Fruit fly (Drosophila melanogaster) whole organism, embryonic: ENCODE results near the gene CG5861.

ENCODE experiments used
- Abd-B ChIP-seq: fragments of 200-800 bp; sonication (Bioruptor generic); optimal IDR thresholded peaks from 2 replicates; lab custom pipeline; 2018; ENCODE audit warnings: missing biosample characterization, mild to moderate bottlenecking, missing genetic modification characterization, moderate library complexity
- CG10209 ChIP-seq: fragments of 200-800 bp; sonication (Bioruptor generic); optimal IDR thresholded peaks from 3 replicates; lab custom pipeline; 2017; ENCODE audit warnings: missing biosample characterization, mild to moderate bottlenecking, missing genetic modification characterization, missing genetic modification reagents
- CG10366 ChIP-seq: fragments of 200-800 bp; sonication (Bioruptor generic); IDR thresholded peaks from 2 replicates; pipeline ENCODE4 v1.3.6; 2022; ENCODE audit warnings: missing biosample characterization, missing genetic modification characterization
- CG10959 ChIP-seq: fragments of 200-800 bp; sonication (Bioruptor generic); IDR thresholded peaks from 2 replicates; pipeline ENCODE4 v1.3.6; 2022; ENCODE audit warnings: missing biosample characterization, missing genetic modification characterization
- CG11456 ChIP-seq: fragments of 200-800 bp; sonication (Bioruptor generic); IDR thresholded peaks from 3 replicates; pipeline ENCODE4 v1.3.6; 2022; ENCODE audit warnings: missing biosample characterization, missing genetic modification characterization
- CG12219 ChIP-seq: fragments of 200-800 bp; sonication (Bioruptor generic); optimal IDR thresholded peaks from 3 replicates; lab custom pipeline; 2018; ENCODE audit warnings: missing biosample characterization, mild to moderate bottlenecking, missing genetic modification characterization
- CG12299 ChIP-seq: fragments of 200-800 bp; sonication (Bioruptor generic); optimal IDR thresholded peaks from 2 replicates; lab custom pipeline; 2018; ENCODE audit warnings: missing biosample characterization, mild to moderate bottlenecking, missing genetic modification characterization
- CG1233 ChIP-seq: fragments of 200-800 bp; sonication (Bioruptor generic); optimal IDR thresholded peaks from 4 replicates; lab custom pipeline; 2018; ENCODE audit warnings: missing biosample characterization, mild to moderate bottlenecking, missing genetic modification characterization
- CG15696 ChIP-seq: fragments of 200-800 bp; sonication (Bioruptor generic); optimal IDR thresholded peaks from 2 replicates; lab custom pipeline; 2019; ENCODE audit warnings: missing biosample characterization, mild to moderate bottlenecking, missing genetic modification characterization, moderate library complexity
- CG16863 ChIP-seq: fragments of 200-800 bp; sonication (Bioruptor generic); optimal IDR thresholded peaks from 3 replicates; lab custom pipeline; 2016; ENCODE audit warnings: missing biosample characterization, missing genetic modification characterization
- CG17912 ChIP-seq: fragments of 200-800 bp; sonication (Bioruptor generic); optimal IDR thresholded peaks from 2 replicates; lab custom pipeline; 2018; ENCODE audit warnings: missing biosample characterization, mild to moderate bottlenecking, missing genetic modification characterization
- CG32532 ChIP-seq: fragments of 200-800 bp; sonication (Bioruptor generic); IDR thresholded peaks from 2 replicates; pipeline ENCODE4 v1.3.6; 2022; ENCODE audit warnings: missing biosample characterization, missing genetic modification characterization
- CG34224 ChIP-seq: fragments of 200-800 bp; sonication (Bioruptor generic); IDR thresholded peaks from 3 replicates; pipeline ENCODE4 v1.3.6; 2022; ENCODE audit warnings: missing biosample characterization, missing genetic modification characterization; ENCODE audit not compliant: partially characterized antibody
- CG42726 ChIP-seq: fragments of 200-800 bp; sonication (Bioruptor generic); IDR thresholded peaks from 2 replicates; pipeline ENCODE4 v1.3.6; 2022; ENCODE audit warnings: missing biosample characterization, missing genetic modification characterization; ENCODE audit not compliant: partially characterized antibody
- CG4328 ChIP-seq: fragments of 200-800 bp; sonication (Bioruptor generic); optimal IDR thresholded peaks from 3 replicates; lab custom pipeline; 2017; ENCODE audit warnings: missing biosample characterization, missing genetic modification reagents, missing genetic modification characterization
- CG4854 ChIP-seq: fragments of 200-800 bp; sonication (Bioruptor generic); optimal IDR thresholded peaks from 2 replicates; lab custom pipeline; 2016; ENCODE audit warnings: missing biosample characterization, missing genetic modification characterization, inconsistent platforms
- CG6765 ChIP-seq: fragments of 200-800 bp; sonication (Bioruptor generic); optimal IDR thresholded peaks from 3 replicates; lab custom pipeline; 2017; ENCODE audit warnings: missing biosample characterization, mild to moderate bottlenecking, missing genetic modification characterization
- CG7271 ChIP-seq: fragments of 200-800 bp; sonication (Bioruptor generic); optimal IDR thresholded peaks from 2 replicates; lab custom pipeline; 2018; ENCODE audit warnings: missing biosample characterization, mild to moderate bottlenecking, missing genetic modification characterization, moderate library complexity
- CG7786 ChIP-seq: fragments of 200-800 bp; sonication (Bioruptor generic); optimal IDR thresholded peaks from 2 replicates; lab custom pipeline; 2016; ENCODE audit warnings: missing biosample characterization, missing genetic modification characterization
- CG9817 ChIP-seq: fragments of 200-800 bp; sonication (Bioruptor generic); optimal IDR thresholded peaks from 2 replicates; lab custom pipeline; 2018; ENCODE audit warnings: missing biosample characterization, mild to moderate bottlenecking, missing genetic modification characterization, moderate library complexity
- CoRest ChIP-seq: fragments of 200-800 bp; sonication (Bioruptor generic); optimal IDR thresholded peaks from 3 replicates; lab custom pipeline; 2018; ENCODE audit warnings: missing biosample characterization, mild to moderate bottlenecking, missing genetic modification characterization, moderate library complexity
- Dll ChIP-seq: fragments of 200-800 bp; sonication (Bioruptor generic); IDR thresholded peaks from 4 replicates; pipeline ENCODE4 v1.3.6; 2022; ENCODE audit warnings: missing biosample characterization, missing genetic modification characterization; ENCODE audit not compliant: partially characterized antibody
- H2.0 ChIP-seq: fragments of 200-800 bp; sonication (Bioruptor generic); IDR thresholded peaks from 2 replicates; pipeline ENCODE4 v1.3.6; 2022; ENCODE audit warnings: missing biosample characterization, missing genetic modification characterization
- Hmr ChIP-seq: fragments of 200-800 bp; sonication (Bioruptor generic); optimal IDR thresholded peaks from 3 replicates; lab custom pipeline; 2017; ENCODE audit warnings: mild to moderate bottlenecking, missing biosample characterization, missing genetic modification reagents, missing genetic modification characterization
- Hmx ChIP-seq: fragments of 200-800 bp; sonication (Bioruptor generic); optimal IDR thresholded peaks from 2 replicates; lab custom pipeline; 2016; ENCODE audit warnings: missing biosample characterization, missing genetic modification characterization
- Mrtf ChIP-seq: fragments of 200-800 bp; sonication (Bioruptor generic); IDR thresholded peaks from 3 replicates; pipeline ENCODE4 v1.3.6; 2022; ENCODE audit warnings: missing biosample characterization, missing genetic modification characterization
- NFAT ChIP-seq: fragments of 200-800 bp; sonication (Bioruptor generic); IDR thresholded peaks from 2 replicates; pipeline ENCODE4 v1.3.6; 2022; ENCODE audit warnings: missing biosample characterization, missing genetic modification characterization
- Opbp ChIP-seq: fragments of 200-800 bp; sonication (Bioruptor generic); IDR thresholded peaks from 3 replicates; pipeline ENCODE4 v1.3.6; 2022; ENCODE audit warnings: missing biosample characterization, missing genetic modification characterization; ENCODE audit not compliant: partially characterized antibody
- Sin3A ChIP-seq: fragments of >200 bp; optimal IDR thresholded peaks from 2 replicates; lab custom pipeline; 2018
- Six4 ChIP-seq: fragments of 200-800 bp; sonication (Bioruptor generic); optimal IDR thresholded peaks from 2 replicates; lab custom pipeline; 2016; ENCODE audit warnings: missing biosample characterization, missing genetic modification characterization
- Spps ChIP-seq: fragments of 200-800 bp; sonication (Bioruptor generic); optimal IDR thresholded peaks from 2 replicates; lab custom pipeline; 2018; ENCODE audit warnings: missing biosample characterization, mild to moderate bottlenecking, missing genetic modification characterization
- TFAM ChIP-seq: fragments of 200-800 bp; sonication (Bioruptor generic); optimal IDR thresholded peaks from 2 replicates; lab custom pipeline; 2017; ENCODE audit warnings: missing biosample characterization, missing genetic modification characterization, inconsistent platforms
- ash1 ChIP-seq: fragments of 200-800 bp; sonication (Bioruptor generic); optimal IDR thresholded peaks from 2 replicates; lab custom pipeline; 2018; ENCODE audit warnings: missing biosample characterization, mild to moderate bottlenecking, missing genetic modification characterization
- az2 ChIP-seq: fragments of 200-800 bp; sonication (Bioruptor generic); optimal IDR thresholded peaks from 3 replicates; lab custom pipeline; 2016; ENCODE audit warnings: missing biosample characterization, missing genetic modification characterization
- cato ChIP-seq: fragments of 200-800 bp; sonication (Bioruptor generic); optimal IDR thresholded peaks from 2 replicates; lab custom pipeline; 2016; ENCODE audit warnings: missing biosample characterization, missing genetic modification characterization, borderline replicate concordance
- chinmo ChIP-seq: fragments of 200-800 bp; sonication (Bioruptor generic); IDR thresholded peaks from 4 replicates; pipeline ENCODE4 v1.3.6; 2022; ENCODE audit warnings: missing biosample characterization, missing genetic modification characterization; ENCODE audit not compliant: partially characterized antibody
- dan ChIP-seq: fragments of 200-800 bp; sonication (Bioruptor generic); IDR thresholded peaks from 2 replicates; pipeline ENCODE4 v1.3.6; 2022; ENCODE audit warnings: missing biosample characterization, missing genetic modification characterization
- fd3F ChIP-seq: fragments of 200-800 bp; sonication (Bioruptor generic); optimal IDR thresholded peaks from 2 replicates; lab custom pipeline; 2018; ENCODE audit warnings: missing biosample characterization, mild to moderate bottlenecking, missing genetic modification characterization, moderate library complexity
- fru ChIP-seq: fragments of >200 bp; optimal IDR thresholded peaks from 2 replicates; lab custom pipeline; 2017
- gem ChIP-seq: fragments of 200-800 bp; sonication (Bioruptor generic); optimal IDR thresholded peaks from 2 replicates; lab custom pipeline; 2019; ENCODE audit warnings: missing biosample characterization, mild to moderate bottlenecking, missing genetic modification characterization, moderate library complexity
- hkb ChIP-seq, 2 experiments: fragments of 200-800 bp in 1 of 2; fragments of >200 bp in 1 of 2; sonication (Bioruptor generic) in 1 of 2; IDR thresholded peaks in 1 of 2; optimal IDR thresholded peaks in 1 of 2; 2 replicates each; pipeline versions ENCODE4 v1.3.6 to Lab custom; 2017 to 2022; ENCODE audit warnings: missing biosample characterization in 1 of 2, missing genetic modification characterization in 1 of 2
- hth ChIP-seq: fragments of >200 bp; optimal IDR thresholded peaks from 2 replicates; lab custom pipeline; 2017; ENCODE audit warnings: inconsistent platforms
- insv ChIP-seq, 2 experiments: fragments of 200-800 bp; sonication (Bioruptor generic); optimal IDR thresholded peaks; 3 replicates each; lab custom pipeline; 2016 to 2018; ENCODE audit warnings: missing biosample characterization in 2 of 2, missing genetic modification characterization in 2 of 2
- jigr1 ChIP-seq: fragments of 200-800 bp; sonication (Bioruptor generic); IDR thresholded peaks from 3 replicates; pipeline ENCODE4 v1.3.6; 2022; ENCODE audit warnings: missing biosample characterization, missing genetic modification characterization
- knrl ChIP-seq: fragments of 200-800 bp; sonication (Bioruptor generic); IDR thresholded peaks from 3 replicates; pipeline ENCODE4 v1.3.6; 2022; ENCODE audit warnings: missing biosample characterization, missing genetic modification characterization; ENCODE audit not compliant: partially characterized antibody
- org-1 ChIP-seq: fragments of 200-800 bp; sonication (Bioruptor generic); optimal IDR thresholded peaks from 2 replicates; lab custom pipeline; 2017; ENCODE audit warnings: missing biosample characterization, missing genetic modification characterization
- sqz ChIP-seq: fragments of 200-800 bp; sonication (Bioruptor generic); optimal IDR thresholded peaks from 3 replicates; lab custom pipeline; 2018; ENCODE audit warnings: missing biosample characterization, mild to moderate bottlenecking, missing genetic modification characterization
- tna ChIP-seq: fragments of 200-800 bp; sonication (Bioruptor generic); IDR thresholded peaks from 2 replicates; pipeline ENCODE4 v1.3.6; 2022; ENCODE audit warnings: missing biosample characterization, missing genetic modification characterization; ENCODE audit not compliant: partially characterized antibody
- twi ChIP-seq: fragments of 200-800 bp; optimal IDR thresholded peaks from 2 replicates; lab custom pipeline; 2019; ENCODE audit warnings: missing biosample characterization, mild to moderate bottlenecking, missing genetic modification characterization, moderate library complexity
- vfl ChIP-seq: fragments of 200-800 bp; sonication (Bioruptor generic); optimal IDR thresholded peaks from 2 replicates; lab custom pipeline; 2016; ENCODE audit warnings: missing biosample characterization, missing genetic modification characterization
- wek ChIP-seq: fragments of 200-800 bp; sonication (Bioruptor generic); optimal IDR thresholded peaks from 3 replicates; lab custom pipeline; 2018; ENCODE audit warnings: missing biosample characterization, mild to moderate bottlenecking, missing genetic modification characterization, moderate library complexity

The CG5861 gene

DNA sequence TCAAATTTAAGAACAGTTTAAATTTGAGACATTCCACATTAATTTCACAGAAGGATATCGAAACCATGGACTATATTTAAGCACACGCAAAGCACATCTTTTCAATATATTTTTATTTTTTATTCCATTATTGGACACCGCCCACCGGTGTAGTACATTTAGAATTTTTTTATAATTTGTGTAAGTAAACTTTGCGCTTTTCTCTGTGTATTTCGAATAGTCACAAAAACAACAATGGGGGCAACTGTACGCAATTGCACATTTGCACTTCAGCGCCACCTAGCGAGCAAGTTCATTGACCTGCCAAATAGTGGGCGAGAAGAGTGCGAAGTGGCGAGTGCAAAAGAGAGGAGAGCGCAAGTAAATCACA is 31.3 kb downstream of the CG5861 start (continued):
- TF ChIP-seq hkb (optimal IDR thresholded peaks at IDR 0.05; lab: Kevin White, UChicago): no peak
- TF ChIP-seq hkb (GFP tag; IDR thresholded peaks at IDR 0.05; lab: Robert Waterston, UW): peak; percentile 36; the same call in 1 of the 2 replicates
- no peak for TF ChIP-seq Six4 (GFP tag; lab: Kevin White, UChicago)
- peak; percentile 35 for TF ChIP-seq CG10366
- no peak for TF ChIP-seq insv (GFP tag; optimal IDR thresholded peaks at IDR 0.05; lab: Kevin White, UChicago)
- peak; percentile 35 for TF ChIP-seq CG1233
- no peak for TF ChIP-seq dan (GFP tag; lab: Robert Waterston, UW)
- TF ChIP-seq sqz (GFP tag; lab: Kevin White, UChicago): no peak
- TF ChIP-seq Opbp: no peak
- TF ChIP-seq fd3F (GFP tag; lab: Kevin White, UChicago): peak; percentile 2
- no peak for TF ChIP-seq tna (GFP tag; lab: Robert Waterston, UW)
- peak; percentile 17 for TF ChIP-seq CG12299 (tag; lab: Kevin White, UChicago)
- TF ChIP-seq NFAT (GFP tag; lab: Robert Waterston, UW): no peak
- TF ChIP-seq chinmo (GFP tag; lab: Robert Waterston, UW): no peak
- TF ChIP-seq Hmr (GFP tag; lab: Kevin White, UChicago): peak; percentile 75
- no peak for TF ChIP-seq Hmx (GFP tag; lab: Kevin White, UChicago)
- TF ChIP-seq knrl (GFP tag; lab: Robert Waterston, UW): no peak
- peak; percentile 33 for TF ChIP-seq CG4854 (GFP tag; lab: Kevin White, UChicago)
- TF ChIP-seq jigr1: no peak
- TF ChIP-seq TFAM: no peak
- no peak for TF ChIP-seq ash1 (GFP tag; lab: Kevin White, UChicago)
- no peak for TF ChIP-seq CG42726 (GFP tag; lab: Robert Waterston, UW)
- no peak for TF ChIP-seq Abd-B (GFP tag; lab: Kevin White, UChicago)
- no peak for TF ChIP-seq cato (GFP tag; lab: Kevin White, UChicago)
- peak; percentile 55 for TF ChIP-seq org-1 (GFP tag; lab: Kevin White, UChicago)
- TF ChIP-seq wek: no peak
- 0 out of 2 replicates have a peak, but pooled peaks have one; percentile 14 for TF ChIP-seq CG32532 (GFP tag; lab: Robert Waterston, UW)
- no peak for TF ChIP-seq H2.0 (GFP tag; lab: Robert Waterston, UW)
- peak; percentile 27 for TF ChIP-seq CG6765 (GFP tag; lab: Kevin White, UChicago)
- TF ChIP-seq CG10959 (GFP tag; lab: Robert Waterston, UW): no peak
- TF ChIP-seq CG7271 (tag; lab: Kevin White, UChicago): no peak
- TF ChIP-seq CG4328 (GFP tag; lab: Kevin White, UChicago): no peak
- TF ChIP-seq CG7786 (GFP tag; lab: Kevin White, UChicago): peak; percentile 18
- no peak for TF ChIP-seq CG15696
- TF ChIP-seq hth (lab: Kevin White, UChicago): no peak
- TF ChIP-seq gem (tag; lab: Kevin White, UChicago): peak; percentile 72
- 0 out of 3 replicates have a peak, but pooled peaks have one; percentile 18 for TF ChIP-seq CG11456 (GFP tag; lab: Robert Waterston, UW)
- TF ChIP-seq CG10209 (GFP tag; lab: Kevin White, UChicago): peak; percentile 60
- no peak for TF ChIP-seq CG34224 (GFP tag; lab: Robert Waterston, UW)
- no peak for TF ChIP-seq Spps
- TF ChIP-seq vfl (GFP tag; lab: Kevin White, UChicago): no peak
- no peak for TF ChIP-seq CG17912 (GFP tag; lab: Kevin White, UChicago)
- no peak for TF ChIP-seq Dll (GFP tag; lab: Robert Waterston, UW)
- TF ChIP-seq CG9817 (tag; lab: Kevin White, UChicago): peak; percentile 36
- TF ChIP-seq fru (lab: Kevin White, UChicago): no peak
- TF ChIP-seq Mrtf: no peak
- no peak for TF ChIP-seq twi (tag; lab: Kevin White, UChicago)
- peak; percentile 66 for TF ChIP-seq CoRest (tag; lab: Kevin White, UChicago)
- peak; percentile 16 for TF ChIP-seq az2 (GFP tag; lab: Kevin White, UChicago)
- no peak for TF ChIP-seq CG16863 (GFP tag; lab: Kevin White, UChicago)
- TF ChIP-seq CG12219: peak; percentile 21
- no peak for TF ChIP-seq Sin3A (lab: Kevin White, UChicago)
